Fruit fly (Drosophila melanogaster) whole organism, embryonic: ENCODE data around the gene Sry-alpha.

Source experiments
- ATbp ChIP-seq: fragments of 200-800 bp; sonication (Bioruptor generic); optimal IDR thresholded peaks from 2 replicates; lab custom pipeline; 2017; ENCODE audit warnings: missing biosample characterization, mild to moderate bottlenecking, missing genetic modification characterization, missing genetic modification reagents
- Asciz ChIP-seq: fragments of 200-800 bp; sonication (Bioruptor generic); optimal IDR thresholded peaks from 2 replicates; lab custom pipeline; 2017; ENCODE audit warnings: missing biosample characterization, mild to moderate bottlenecking, missing genetic modification characterization, missing genetic modification reagents
- CG1024 ChIP-seq: fragments of 200-800 bp; sonication (Bioruptor generic); IDR thresholded peaks from 2 replicates; pipeline ENCODE4 v1.3.6; 2022; ENCODE audit warnings: missing biosample characterization, missing genetic modification characterization
- CG10431 ChIP-seq: fragments of 200-800 bp; sonication (Bioruptor generic); optimal IDR thresholded peaks from 3 replicates; lab custom pipeline; 2018; ENCODE audit warnings: missing biosample characterization, mild to moderate bottlenecking, missing genetic modification characterization
- CG10462 ChIP-seq: fragments of 200-800 bp; sonication (Bioruptor generic); optimal IDR thresholded peaks from 2 replicates; lab custom pipeline; 2016; ENCODE audit warnings: missing biosample characterization, missing genetic modification characterization
- CG11093 ChIP-seq: fragments of 200-800 bp; sonication (Bioruptor generic); IDR thresholded peaks from 3 replicates; pipeline ENCODE4 v1.3.6; 2022; ENCODE audit warnings: missing biosample characterization, missing genetic modification characterization
- CG11398 ChIP-seq: fragments of 200-800 bp; sonication (Bioruptor generic); optimal IDR thresholded peaks from 2 replicates; lab custom pipeline; 2016; ENCODE audit warnings: missing biosample characterization, missing genetic modification characterization
- CG11723 ChIP-seq: fragments of 200-800 bp; sonication (Bioruptor generic); optimal IDR thresholded peaks from 2 replicates; lab custom pipeline; 2017; ENCODE audit warnings: missing biosample characterization, mild to moderate bottlenecking, missing genetic modification characterization
- CG12769 ChIP-seq: fragments of 200-800 bp; sonication (Bioruptor generic); optimal IDR thresholded peaks from 2 replicates; lab custom pipeline; 2019; ENCODE audit warnings: missing biosample characterization, mild to moderate bottlenecking, missing genetic modification characterization, moderate library complexity
- CG14050 ChIP-seq: fragments of 200-800 bp; sonication (Bioruptor generic); IDR thresholded peaks from 3 replicates; pipeline ENCODE4 v1.3.6; 2022; ENCODE audit warnings: missing biosample characterization, missing genetic modification characterization
- CG14441 ChIP-seq: fragments of 200-800 bp; sonication (Bioruptor generic); IDR thresholded peaks from 2 replicates; pipeline ENCODE4 v1.3.6; 2022; ENCODE audit warnings: missing biosample characterization, missing genetic modification characterization
- CG15479 ChIP-seq: fragments of 200-800 bp; sonication (Bioruptor generic); optimal IDR thresholded peaks from 3 replicates; lab custom pipeline; 2019; ENCODE audit warnings: missing biosample characterization, mild to moderate bottlenecking, missing genetic modification characterization, moderate library complexity
- CG1603 ChIP-seq: fragments of 200-800 bp; sonication (Bioruptor generic); optimal IDR thresholded peaks from 2 replicates; lab custom pipeline; 2019; ENCODE audit warnings: missing biosample characterization, mild to moderate bottlenecking, missing genetic modification characterization, moderate library complexity
- CG16779 ChIP-seq: fragments of 200-800 bp; sonication (Bioruptor generic); IDR thresholded peaks from 2 replicates; pipeline ENCODE4 v1.3.6; 2022; ENCODE audit warnings: missing biosample characterization, missing genetic modification characterization
- CG16813 ChIP-seq: fragments of 200-800 bp; sonication (Bioruptor generic); IDR thresholded peaks from 3 replicates; pipeline ENCODE4 v1.3.6; 2022; ENCODE audit warnings: missing biosample characterization, missing genetic modification characterization; ENCODE audit not compliant: partially characterized antibody
- CG17186 ChIP-seq: fragments of 200-800 bp; sonication (Bioruptor generic); optimal IDR thresholded peaks from 3 replicates; lab custom pipeline; 2017; ENCODE audit warnings: missing biosample characterization, missing genetic modification reagents, missing genetic modification characterization
- CG17568 ChIP-seq: fragments of 200-800 bp; sonication (Bioruptor generic); optimal IDR thresholded peaks from 2 replicates; lab custom pipeline; 2018; ENCODE audit warnings: missing biosample characterization, mild to moderate bottlenecking, missing genetic modification characterization, moderate library complexity
- CG31365 ChIP-seq: fragments of 200-800 bp; sonication (Bioruptor generic); optimal IDR thresholded peaks from 2 replicates; lab custom pipeline; 2018; ENCODE audit warnings: missing biosample characterization, mild to moderate bottlenecking, missing genetic modification characterization
- CG31441 ChIP-seq: fragments of 200-800 bp; sonication (Bioruptor generic); IDR thresholded peaks from 2 replicates; pipeline ENCODE4 v1.3.6; 2022; ENCODE audit warnings: missing biosample characterization, missing genetic modification characterization
- CG32772 ChIP-seq: fragments of 200-800 bp; sonication (Bioruptor generic); IDR thresholded peaks from 2 replicates; pipeline ENCODE4 v1.3.6; 2022; ENCODE audit warnings: missing biosample characterization, missing genetic modification characterization
- CG3407 ChIP-seq: fragments of 200-800 bp; sonication (Bioruptor generic); optimal IDR thresholded peaks from 2 replicates; lab custom pipeline; 2018; ENCODE audit warnings: missing biosample characterization, mild to moderate bottlenecking, missing genetic modification characterization
- CG4282 ChIP-seq: fragments of 200-800 bp; sonication (Bioruptor generic); optimal IDR thresholded peaks from 2 replicates; lab custom pipeline; 2016; ENCODE audit warnings: missing biosample characterization, missing genetic modification characterization
- CG6791 ChIP-seq: fragments of 200-800 bp; sonication (Bioruptor generic); IDR thresholded peaks from 3 replicates; pipeline ENCODE4 v1.3.6; 2022; ENCODE audit warnings: missing biosample characterization, missing genetic modification characterization; ENCODE audit not compliant: partially characterized antibody
- CG7271 ChIP-seq: fragments of 200-800 bp; sonication (Bioruptor generic); optimal IDR thresholded peaks from 2 replicates; lab custom pipeline; 2018; ENCODE audit warnings: missing biosample characterization, mild to moderate bottlenecking, missing genetic modification characterization, moderate library complexity
- CG9727 ChIP-seq: fragments of 200-800 bp; sonication (Bioruptor generic); optimal IDR thresholded peaks from 3 replicates; lab custom pipeline; 2017; ENCODE audit warnings: missing biosample characterization, mild to moderate bottlenecking, missing genetic modification characterization
- CHES-1-like ChIP-seq: fragments of 200-800 bp; sonication (Bioruptor generic); optimal IDR thresholded peaks from 2 replicates; lab custom pipeline; 2016; ENCODE audit warnings: missing biosample characterization, missing genetic modification characterization
- D ChIP-seq, 2 experiments: fragments of 200-800 bp in 1 of 2; fragments of >200 bp in 1 of 2; sonication (Bioruptor generic) in 1 of 2; optimal IDR thresholded peaks; 2 replicates in 1 of 2; 3 replicates in 1 of 2; lab custom pipeline; 2017; ENCODE audit warnings: mild to moderate bottlenecking in 1 of 2, missing biosample characterization in 1 of 2, missing genetic modification characterization in 1 of 2, missing genetic modification reagents in 1 of 2
- Dfd ChIP-seq, 2 experiments: fragments of >200 bp; optimal IDR thresholded peaks; 2 replicates each; lab custom pipeline; 2017; ENCODE audit warnings: missing biosample characterization in 2 of 2, missing genetic modification characterization in 2 of 2
- Dp ChIP-seq: fragments of 200-800 bp; sonication (Bioruptor generic); optimal IDR thresholded peaks from 2 replicates; lab custom pipeline; 2018; ENCODE audit warnings: missing biosample characterization, mild to moderate bottlenecking, missing genetic modification characterization, moderate library complexity
- Fer3 ChIP-seq: fragments of 200-800 bp; sonication (Bioruptor generic); optimal IDR thresholded peaks from 2 replicates; lab custom pipeline; 2018; ENCODE audit warnings: missing biosample characterization, mild to moderate bottlenecking, missing genetic modification characterization, moderate library complexity
- Hand ChIP-seq: fragments of 200-800 bp; sonication (Bioruptor generic); optimal IDR thresholded peaks from 2 replicates; lab custom pipeline; 2017; ENCODE audit warnings: mild to moderate bottlenecking, missing biosample characterization, missing genetic modification reagents, missing genetic modification characterization
- Mes4 ChIP-seq: fragments of 200-800 bp; sonication (Bioruptor generic); optimal IDR thresholded peaks from 2 replicates; lab custom pipeline; 2016; ENCODE audit warnings: missing biosample characterization, missing genetic modification characterization
- Tbp ChIP-seq: fragments of >200 bp; optimal IDR thresholded peaks from 2 replicates; lab custom pipeline; 2018; ENCODE audit warnings: missing biosample characterization, missing genetic modification characterization
- az2 ChIP-seq: fragments of 200-800 bp; sonication (Bioruptor generic); optimal IDR thresholded peaks from 3 replicates; lab custom pipeline; 2016; ENCODE audit warnings: missing biosample characterization, missing genetic modification characterization
- btn ChIP-seq: fragments of 200-800 bp; sonication (Bioruptor generic); optimal IDR thresholded peaks from 2 replicates; lab custom pipeline; 2016; ENCODE audit warnings: missing biosample characterization, missing genetic modification characterization
- chif ChIP-seq, 2 experiments: fragments of 200-800 bp; sonication (Bioruptor generic); optimal IDR thresholded peaks; 3 replicates each; lab custom pipeline; 2016; ENCODE audit warnings: missing biosample characterization in 2 of 2, missing genetic modification characterization in 2 of 2
- ewg ChIP-seq: fragments of 200-800 bp; sonication (Bioruptor generic); optimal IDR thresholded peaks from 3 replicates; lab custom pipeline; 2017; ENCODE audit warnings: mild to moderate bottlenecking, missing biosample characterization, missing genetic modification reagents, missing genetic modification characterization
- fd102C ChIP-seq: fragments of 200-800 bp; sonication (Bioruptor generic); optimal IDR thresholded peaks from 2 replicates; lab custom pipeline; 2018; ENCODE audit warnings: missing biosample characterization, mild to moderate bottlenecking, missing genetic modification characterization, moderate library complexity
- fru ChIP-seq: fragments of >200 bp; optimal IDR thresholded peaks from 2 replicates; lab custom pipeline; 2017
- gce ChIP-seq: fragments of 200-800 bp; sonication (Bioruptor generic); IDR thresholded peaks from 3 replicates; pipeline ENCODE4 v1.3.6; 2022; ENCODE audit warnings: missing biosample characterization, missing genetic modification characterization
- h ChIP-seq: fragments of >200 bp; optimal IDR thresholded peaks from 2 replicates; lab custom pipeline; 2017
- insv ChIP-seq, 2 experiments: fragments of 200-800 bp; sonication (Bioruptor generic); optimal IDR thresholded peaks; 3 replicates each; lab custom pipeline; 2016 to 2018; ENCODE audit warnings: missing biosample characterization in 2 of 2, missing genetic modification characterization in 2 of 2
- mld ChIP-seq: fragments of 200-800 bp; sonication (Bioruptor generic); IDR thresholded peaks from 3 replicates; pipeline ENCODE4 v1.3.6; 2022; ENCODE audit warnings: missing biosample characterization, missing genetic modification characterization; ENCODE audit not compliant: partially characterized antibody
- pita ChIP-seq: fragments of 200-800 bp; sonication (Bioruptor generic); optimal IDR thresholded peaks from 2 replicates; lab custom pipeline; 2017; ENCODE audit warnings: missing biosample characterization, mild to moderate bottlenecking, missing genetic modification characterization
- ranshi ChIP-seq: fragments of 200-800 bp; sonication (Bioruptor generic); IDR thresholded peaks from 2 replicates; pipeline ENCODE4 v1.3.6; 2022; ENCODE audit warnings: missing biosample characterization, missing genetic modification characterization
- sug ChIP-seq: fragments of 200-800 bp; optimal IDR thresholded peaks from 2 replicates; lab custom pipeline; 2019; ENCODE audit warnings: missing biosample characterization, mild to moderate bottlenecking, missing genetic modification characterization, moderate library complexity
- tll ChIP-seq, 2 experiments: fragments of 200-800 bp in 1 of 2; fragments of >200 bp in 1 of 2; sonication (Bioruptor generic) in 1 of 2; optimal IDR thresholded peaks; 2 replicates each; lab custom pipeline; 2017 to 2019; ENCODE audit warnings: missing biosample characterization in 2 of 2, missing genetic modification characterization in 2 of 2, mild to moderate bottlenecking in 1 of 2, moderate library complexity in 1 of 2
- z ChIP-seq: fragments of 200-800 bp; sonication (Bioruptor generic); IDR thresholded peaks from 3 replicates; pipeline ENCODE4 v1.3.6; 2022; ENCODE audit warnings: missing biosample characterization, missing genetic modification characterization
- zfh2 ChIP-seq: fragments of 200-800 bp; sonication (Bioruptor generic); optimal IDR thresholded peaks from 2 replicates; lab custom pipeline; 2016; ENCODE audit warnings: missing biosample characterization, missing genetic modification characterization

The Sry-alpha gene

dm6 chr3R:30043139-30043744 is 3.7 kb downstream of the Sry-alpha start, which contains the start of gene Sry-delta (continued):
- TF ChIP-seq CG14441 (GFP tag; lab: Robert Waterston, UW) (peak; percentile 78), CG11398 (GFP tag; lab: Kevin White, UChicago) (peak; percentile 70), CG17568 (GFP tag; lab: Kevin White, UChicago) (no peak), CG17186 (GFP tag; lab: Kevin White, UChicago) (peak; percentile 74), gce (GFP tag; lab: Robert Waterston, UW) (0 out of 3 replicates have a peak, but pooled peaks have one; percentile 20), Mes4 (peak; percentile 61), sug (peak; percentile 86), CG11093 (no peak), Dp (GFP tag; lab: Kevin White, UChicago) (peak; percentile 56), D (optimal IDR thresholded peaks at IDR 0.05; lab: Kevin White, UChicago) (no peak), D (GFP tag; optimal IDR thresholded peaks at IDR 0.05; lab: Kevin White, UChicago) (peak; percentile 37), ewg (no peak), fru (no peak), tll (GFP tag; optimal IDR thresholded peaks at IDR 0.05; lab: Kevin White, UChicago) (no peak), mld (GFP tag; lab: Robert Waterston, UW) (peak; percentile 41; the same call in 1 of the 3 replicates), h (no peak), Fer3 (tag; lab: Kevin White, UChicago) (peak; percentile 75), CG10431 (GFP tag; lab: Kevin White, UChicago) (peak; percentile 11), zfh2 (GFP tag; lab: Kevin White, UChicago) (peak; percentile 95), CG7271 (tag; lab: Kevin White, UChicago) (peak; percentile 3), CG10462 (GFP tag; lab: Kevin White, UChicago) (peak; percentile 67), z (GFP tag; lab: Robert Waterston, UW) (no peak), CG1024 (peak; percentile 85), ATbp (GFP tag; lab: Kevin White, UChicago) (no peak), fd102C (GFP tag; lab: Kevin White, UChicago) (peak; percentile 44), CG15479 (GFP tag; lab: Kevin White, UChicago) (no peak), Asciz (GFP tag; lab: Kevin White, UChicago) (no peak), CG32772 (GFP tag; lab: Robert Waterston, UW) (peak; percentile 62; the same call in 1 of the 2 replicates), CG16779 (GFP tag; lab: Robert Waterston, UW) (peak; percentile 68), CG12769 (tag; lab: Kevin White, UChicago) (no peak), CG31441 (GFP tag; lab: Robert Waterston, UW) (no peak; the same call in 1 of the 2 replicates), CG11723 (GFP tag; lab: Kevin White, UChicago) (peak; percentile 74), pita (GFP tag; lab: Kevin White, UChicago) (no peak), Dfd (GFP tag; optimal IDR thresholded peaks at IDR 0.05; lab: Kevin White, UChicago) (no peak), CG9727 (GFP tag; lab: Kevin White, UChicago) (peak; percentile 78), CG6791 (GFP tag; lab: Robert Waterston, UW) (peak; percentile 76), Tbp (GFP tag; lab: Kevin White, UChicago) (peak; percentile 47), btn (peak; percentile 38), CHES-1-like (GFP tag; lab: Kevin White, UChicago) (peak; percentile 95), CG3407 (GFP tag; lab: Kevin White, UChicago) (no peak), CG16813 (GFP tag; lab: Robert Waterston, UW) (peak; percentile 78), ranshi (GFP tag; lab: Robert Waterston, UW) (peak; percentile 82), CG1603 (tag; lab: Kevin White, UChicago) (peak; percentile 99), CG14050 (peak; percentile 47; the same call in 2 of the 3 replicates), CG31365 (tag; lab: Kevin White, UChicago) (no peak), Hand (GFP tag; lab: Kevin White, UChicago) (no peak), insv (GFP tag; optimal IDR thresholded peaks at IDR 0.05; lab: Kevin White, UChicago) (peak in 1 of 2 experiments; percentile 46), CG4282 (GFP tag; lab: Kevin White, UChicago) (peak; percentile 86), az2 (GFP tag; lab: Kevin White, UChicago) (peak; percentile 72), chif (GFP tag; optimal IDR thresholded peaks at IDR 0.05; lab: Kevin White, UChicago) (peak; percentile 78 to 80)
